Fruit fly (Drosophila melanogaster): ENCODE data around the gene CG8461.

Gene CG8461

dm6 chr3R:14473574-14473973, 39.9 kb downstream of the CG8461 start (continued):
- no peak for TF ChIP-seq Trl (optimal IDR thresholded peaks at IDR 0.05)
- TF ChIP-seq Trl (GFP tag; optimal IDR thresholded peaks at IDR 0.05) = peak; percentile 54
- TF ChIP-seq CG6854 (GFP tag; optimal IDR thresholded peaks at IDR 0.05) = peak; percentile 5
- peak; percentile 78 for TF ChIP-seq CG13624 (GFP tag; optimal IDR thresholded peaks at IDR 0.05)
- TF ChIP-seq pzg (GFP tag; optimal IDR thresholded peaks at IDR 0.05) = no peak
- TF ChIP-seq Kr (GFP tag; optimal IDR thresholded peaks at IDR 0.05) = no peak
- TF ChIP-seq unc-4 (GFP tag; IDR thresholded peaks at IDR 0.05; ENCODE audit: partially characterized antibody) = no peak
- peak; percentile 58 for TF ChIP-seq Ptx1 (GFP tag; IDR thresholded peaks at IDR 0.05)
- TF ChIP-seq al (GFP tag; IDR thresholded peaks at IDR 0.05) = peak; percentile 66; the same call in 1 of the 2 replicates
- peak; percentile 44; the same call in 2 of the 4 replicates for TF ChIP-seq Gug (GFP tag; IDR thresholded peaks at IDR 0.05)
- no peak for TF ChIP-seq CG30020 (tag; optimal IDR thresholded peaks at IDR 0.05)
- 0 out of 2 replicates have a peak, but pooled peaks have one; percentile 22 for TF ChIP-seq rib (GFP tag; IDR thresholded peaks at IDR 0.05)
- TF ChIP-seq CG31224 (GFP tag; IDR thresholded peaks at IDR 0.05) = peak; percentile 55; the same call in 1 of the 2 replicates
- TF ChIP-seq wek (GFP tag; optimal IDR thresholded peaks at IDR 0.05) = peak; percentile 0
- TF ChIP-seq Jarid2 (GFP tag; optimal IDR thresholded peaks at IDR 0.05) = no peak
- peak; percentile 5 for TF ChIP-seq Ssrp (tag; optimal IDR thresholded peaks at IDR 0.05)
- peak; percentile 26 for TF ChIP-seq Nf-YB (GFP tag; optimal IDR thresholded peaks at IDR 0.05)
- TF ChIP-seq hkb (optimal IDR thresholded peaks at IDR 0.05) = no peak
- no peak for TF ChIP-seq hkb (GFP tag; IDR thresholded peaks at IDR 0.05)
- TF ChIP-seq gfzf (GFP tag; optimal IDR thresholded peaks at IDR 0.05) = no peak
- no peak for TF ChIP-seq tap (tag; optimal IDR thresholded peaks at IDR 0.05)
- no peak for TF ChIP-seq kni (GFP tag; optimal IDR thresholded peaks at IDR 0.05)
- peak; percentile 84 for TF ChIP-seq CG12769 (tag; optimal IDR thresholded peaks at IDR 0.05)
- peak; percentile 87 for TF ChIP-seq Rfx (GFP tag; IDR thresholded peaks at IDR 0.05)
- TF ChIP-seq CG31441 (GFP tag; IDR thresholded peaks at IDR 0.05) = peak; percentile 46
- TF ChIP-seq CG8478 (optimal IDR thresholded peaks at IDR 0.05) = no peak
- TF ChIP-seq MTF-1 (GFP tag; optimal IDR thresholded peaks at IDR 0.05; ENCODE audit: borderline replicate concordance) = no peak
- TF ChIP-seq CG8359 (GFP tag; optimal IDR thresholded peaks at IDR 0.05; ENCODE audit: borderline replicate concordance) = peak; percentile 46
- no peak for TF ChIP-seq Rx (GFP tag; IDR thresholded peaks at IDR 0.05)
- TF ChIP-seq pum (GFP tag; optimal IDR thresholded peaks at IDR 0.05) = peak; percentile 42
- TF ChIP-seq Dek (tag; optimal IDR thresholded peaks at IDR 0.05) = peak; percentile 54
- TF ChIP-seq B-H1 (GFP tag; IDR thresholded peaks at IDR 0.05) = peak; percentile 28; the same call in 1 of the 3 replicates
- no peak for TF ChIP-seq sc (optimal IDR thresholded peaks at IDR 0.05)
- TF ChIP-seq sc (GFP tag; optimal IDR thresholded peaks at IDR 0.05) = no peak
- peak; percentile 63 for TF ChIP-seq row (GFP tag; IDR thresholded peaks at IDR 0.05)
- TF ChIP-seq CkIIα-i1 (GFP tag; IDR thresholded peaks at IDR 0.05) = no peak
- no peak for TF ChIP-seq CG8290 (GFP tag; optimal IDR thresholded peaks at IDR 0.05)
- TF ChIP-seq CG8290 (tag; optimal IDR thresholded peaks at IDR 0.05) = peak in 1 of 2 experiments; percentile 83
- peak; percentile 11 for TF ChIP-seq jumu (GFP tag; optimal IDR thresholded peaks at IDR 0.05)
- TF ChIP-seq CG7839 (tag; optimal IDR thresholded peaks at IDR 0.05) = peak; percentile 59
- no peak for TF ChIP-seq grn (GFP tag; optimal IDR thresholded peaks at IDR 0.05)
- TF ChIP-seq CG11560 (tag; IDR thresholded peaks at IDR 0.05) = 0 out of 3 replicates have a peak, but pooled peaks have one; percentile 20
- peak; percentile 24 for TF ChIP-seq Blimp-1 (GFP tag; optimal IDR thresholded peaks at IDR 0.05)
- TF ChIP-seq CG17359 (tag; optimal IDR thresholded peaks at IDR 0.05) = peak; percentile 46
- TF ChIP-seq danr (GFP tag; IDR thresholded peaks at IDR 0.05) = 0 out of 2 replicates have a peak, but pooled peaks have one; percentile 22
- TF ChIP-seq CG6254 (GFP tag; optimal IDR thresholded peaks at IDR 0.05) = peak; percentile 34
- no peak for TF ChIP-seq CG3407 (GFP tag; optimal IDR thresholded peaks at IDR 0.05)
- TF ChIP-seq prd (optimal IDR thresholded peaks at IDR 0.05) = no peak
- peak; percentile 71 for TF ChIP-seq prd (GFP tag; IDR thresholded peaks at IDR 0.05)
- TF ChIP-seq ac (GFP tag; optimal IDR thresholded peaks at IDR 0.05) = no peak
- peak; percentile 48 for TF ChIP-seq Chrac-16 (GFP tag; optimal IDR thresholded peaks at IDR 0.05)
- TF ChIP-seq HmgD (GFP tag; optimal IDR thresholded peaks at IDR 0.05) = no peak
- TF ChIP-seq Dad (GFP tag; optimal IDR thresholded peaks at IDR 0.05) = no peak
